Worm (Caenorhabditis elegans) whole organism, late embryonic: ENCODE measurements around the gene K03D3.2.

Experiments used
- nhr-232 ChIP-seq: sonication (generic microtip); optimal IDR thresholded peaks from 2 replicates; lab custom pipeline; 2016; ENCODE audit warnings: missing genetic modification characterization, missing compliant biosample characterization
- sox-2 ChIP-seq: fragments of 200-800 bp; sonication (Bioruptor generic); IDR thresholded peaks from 2 replicates; pipeline ENCODE4 v1.3.6; 2022; ENCODE audit warnings: missing genetic modification reagents, missing genetic modification characterization, missing compliant biosample characterization

- TF ChIP-seq nhr-232 (tag; lab: Kevin White, UChicago) (no peak), sox-2 (GFP tag; lab: Robert Waterston, UW) (no peak)
Measured at ce11 chrIV:16290745-16291144, 37.7 kb downstream of the K03D3.2 start, which contains the start of gene srz-75.
